Fruit fly (Drosophila melanogaster): Measurements from ENCODE around the gene CG13712.

Gene CG13712

dm6 chr3L:4691775-4692174 is 17.9 kb downstream of the CG13712 start (continued):
- TF ChIP-seq CG10654 (GFP tag; optimal IDR thresholded peaks at IDR 0.05) (no peak), CG11398 (GFP tag; optimal IDR thresholded peaks at IDR 0.05) (no peak), CG7786 (GFP tag; optimal IDR thresholded peaks at IDR 0.05) (no peak), H15 (GFP tag; IDR thresholded peaks at IDR 0.05) (0 out of 3 replicates have a peak, but pooled peaks have one; percentile 33), sc (optimal IDR thresholded peaks at IDR 0.05) (no peak), sc (GFP tag; optimal IDR thresholded peaks at IDR 0.05) (peak; percentile 12), Drgx (GFP tag; IDR thresholded peaks at IDR 0.05) (peak; percentile 38), z (GFP tag; IDR thresholded peaks at IDR 0.05) (no peak), ato (GFP tag; IDR thresholded peaks at IDR 0.05; ENCODE audit: partially characterized antibody) (no peak), CG34376 (GFP tag; optimal IDR thresholded peaks at IDR 0.05) (no peak), Mrtf (GFP tag; IDR thresholded peaks at IDR 0.05) (no peak), Camta (GFP tag; optimal IDR thresholded peaks at IDR 0.05) (no peak), danr (GFP tag; IDR thresholded peaks at IDR 0.05) (no peak), Rfx (GFP tag; IDR thresholded peaks at IDR 0.05) (no peak), oc (tag; optimal IDR thresholded peaks at IDR 0.05) (no peak), CG10979 (tag; optimal IDR thresholded peaks at IDR 0.05) (peak; percentile 77), dm (GFP tag; optimal IDR thresholded peaks at IDR 0.05) (no peak), chn (GFP tag; optimal IDR thresholded peaks at IDR 0.05) (no peak), aop (GFP tag; IDR thresholded peaks at IDR 0.05) (no peak), toy (GFP tag; IDR thresholded peaks at IDR 0.05) (no peak), pho (GFP tag; optimal IDR thresholded peaks at IDR 0.05) (no peak), mam (GFP tag; optimal IDR thresholded peaks at IDR 0.05) (no peak), fd3F (GFP tag; optimal IDR thresholded peaks at IDR 0.05) (no peak), CG6791 (GFP tag; IDR thresholded peaks at IDR 0.05; ENCODE audit: partially characterized antibody) (no peak), Dad (GFP tag; optimal IDR thresholded peaks at IDR 0.05) (no peak), Sry-δ (GFP tag; optimal IDR thresholded peaks at IDR 0.05) (no peak), wor (GFP tag; IDR thresholded peaks at IDR 0.05) (no peak), Doc2 (GFP tag; IDR thresholded peaks at IDR 0.05) (no peak), CG7963 (GFP tag; IDR thresholded peaks at IDR 0.05; ENCODE audit: partially characterized antibody) (no peak), CG10462 (GFP tag; optimal IDR thresholded peaks at IDR 0.05) (no peak), CG16815 (GFP tag; optimal IDR thresholded peaks at IDR 0.05) (no peak), vvl (GFP tag; IDR thresholded peaks at IDR 0.05) (no peak), Poxn (GFP tag; IDR thresholded peaks at IDR 0.05) (no peak), CG11247 (GFP tag; IDR thresholded peaks at IDR 0.05) (no peak), E2f2 (GFP tag; IDR thresholded peaks at IDR 0.05) (no peak; the same call in 1 of the 2 replicates), CG6813 (GFP tag; optimal IDR thresholded peaks at IDR 0.05) (no peak), dati (GFP tag; IDR thresholded peaks at IDR 0.05) (no peak), CG12155 (GFP tag; optimal IDR thresholded peaks at IDR 0.05) (no peak), ranshi (GFP tag; IDR thresholded peaks at IDR 0.05) (no peak), pan (optimal IDR thresholded peaks at IDR 0.05) (no peak), pan (GFP tag; optimal IDR thresholded peaks at IDR 0.05 in 1 of 2, IDR thresholded peaks at IDR 0.05 in 1 of 2) (no peak), CG10431 (GFP tag; optimal IDR thresholded peaks at IDR 0.05) (no peak), CG12391 (tag; optimal IDR thresholded peaks at IDR 0.05) (peak; percentile 32), tin (GFP tag; optimal IDR thresholded peaks at IDR 0.05) (no peak), esg (GFP tag; conservative IDR thresholded peaks at IDR 0.05) (no peak), usp (GFP tag; optimal IDR thresholded peaks at IDR 0.05) (no peak), tup (GFP tag; optimal IDR thresholded peaks at IDR 0.05) (no peak), Vsx1 (GFP tag; optimal IDR thresholded peaks at IDR 0.05) (no peak), Kr (GFP tag; optimal IDR thresholded peaks at IDR 0.05) (no peak), Elba2 (GFP tag; optimal IDR thresholded peaks at IDR 0.05) (no peak), CG9817 (tag; optimal IDR thresholded peaks at IDR 0.05) (no peak), gfzf (GFP tag; optimal IDR thresholded peaks at IDR 0.05) (no peak), Dfd (GFP tag; optimal IDR thresholded peaks at IDR 0.05) (no peak)

All from whole organism, embryonic.